Worm (Caenorhabditis elegans): ENCODE data around the gene jnk-1.

ce11 chrIV:6912851-6913588 is 44.4 kb upstream of the jnk-1 start, which contains the start of gene T22D1.3:
- TF ChIP-seq tab-1 (GFP tag; IDR thresholded peaks at IDR 0.05), result no peak
- TF ChIP-seq ztf-23 (GFP tag; IDR thresholded peaks at IDR 0.05), result no peak
